Fruit fly (Drosophila melanogaster): Measurements from ENCODE around the gene CecA2.

CecA2 gene

dm6 chr3R:30191462-30191874 is 20.5 kb upstream of the CecA2 start:
- TF ChIP-seq CG17801 (GFP tag; optimal IDR thresholded peaks at IDR 0.05; ENCODE audit: partially characterized antibody): peak; percentile 45

dm6 chr3R:30193826-30194225 is 18.1 kb upstream of the CecA2 start:
- TF ChIP-seq CG17801 (GFP tag; optimal IDR thresholded peaks at IDR 0.05; ENCODE audit: partially characterized antibody): no peak

dm6 chr3R:30195606-30196049 is 16.3 kb upstream of the CecA2 start:
- peak; percentile 59 for TF ChIP-seq CG17801 (GFP tag; optimal IDR thresholded peaks at IDR 0.05; ENCODE audit: partially characterized antibody)

- no peak for TF ChIP-seq CG17801 (GFP tag; optimal IDR thresholded peaks at IDR 0.05; ENCODE audit: partially characterized antibody)
Observed at dm6 chr3R:30196128-30196527, 15.8 kb upstream of the CecA2 start, which contains the start of gene CG15531. CG15531 (minus strand) TSS chr3R:30196228.

- TF ChIP-seq CG17801 (GFP tag; optimal IDR thresholded peaks at IDR 0.05; ENCODE audit: partially characterized antibody): no peak
Observed at dm6 chr3R:30197796-30198195, 14.2 kb upstream of the CecA2 start.

dm6 chr3R:30198793-30199192 is 13.2 kb upstream of the CecA2 start:
- no peak for TF ChIP-seq CG17801 (GFP tag; optimal IDR thresholded peaks at IDR 0.05; ENCODE audit: partially characterized antibody)

- TF ChIP-seq CG17801 (GFP tag; optimal IDR thresholded peaks at IDR 0.05; ENCODE audit: partially characterized antibody): no peak
Observed at dm6 chr3R:30200091-30200698, 11.8 kb upstream of the CecA2 start.

- TF ChIP-seq CG17801 (GFP tag; optimal IDR thresholded peaks at IDR 0.05; ENCODE audit: partially characterized antibody): no peak
Observed at dm6 chr3R:30201064-30201463, 10.9 kb upstream of the CecA2 start.

- TF ChIP-seq CG17801 (GFP tag; optimal IDR thresholded peaks at IDR 0.05; ENCODE audit: partially characterized antibody): no peak
Observed at dm6 chr3R:30202898-30203103, 9.2 kb upstream of the CecA2 start, which contains the start of gene CG9743. CG9743 (minus strand) TSS chr3R:30202998.

dm6 chr3R:30203104-30203986 is 8.6 kb upstream of the CecA2 start:
- peak; percentile 70 for TF ChIP-seq CG17801 (GFP tag; optimal IDR thresholded peaks at IDR 0.05; ENCODE audit: partially characterized antibody)

- no peak for TF ChIP-seq CG17801 (GFP tag; optimal IDR thresholded peaks at IDR 0.05; ENCODE audit: partially characterized antibody)
Observed at dm6 chr3R:30204004-30204603, 7.9 kb upstream of the CecA2 start.

- peak; percentile 25 for TF ChIP-seq CG17801 (GFP tag; optimal IDR thresholded peaks at IDR 0.05; ENCODE audit: partially characterized antibody)
Observed at dm6 chr3R:30205946-30206345, 6.0 kb upstream of the CecA2 start.

- TF ChIP-seq CG17801 (GFP tag; optimal IDR thresholded peaks at IDR 0.05; ENCODE audit: partially characterized antibody): no peak
Observed at dm6 chr3R:30208011-30208410, 3.9 kb upstream of the CecA2 start.

- peak; percentile 86 for TF ChIP-seq CG17801 (GFP tag; optimal IDR thresholded peaks at IDR 0.05; ENCODE audit: partially characterized antibody)
Observed at dm6 chr3R:30208766-30209484, 3.0 kb upstream of the CecA2 start, which contains the start of gene RpS7. RpS7 (minus strand) TSS chr3R:30209020.

dm6 chr3R:30209648-30210047 is 2.3 kb upstream of the CecA2 start, which contains the start of gene Anp:
Anp (plus strand) TSS chr3R:30209948.
- TF ChIP-seq CG17801 (GFP tag; optimal IDR thresholded peaks at IDR 0.05; ENCODE audit: partially characterized antibody): no peak

Data from ovary, adult (tissue).